Fruit fly (Drosophila melanogaster): ENCODE results near the gene scpr-C.

- TF ChIP-seq Sin3A (optimal IDR thresholded peaks at IDR 0.05) (no peak), ttk (optimal IDR thresholded peaks at IDR 0.05) (no peak), Myc (optimal IDR thresholded peaks at IDR 0.05) (no peak)
Measured at dm6 chr3R:11257537-11257936, 32.2 kb downstream of the scpr-C start.

Data from Kc167 (cell line).